Worm (Caenorhabditis elegans) whole organism, dauer: ENCODE results near the gene srr-1.

Source experiments
- unc-62 ChIP-seq: sonication (generic microtip); optimal IDR thresholded peaks from 2 replicates; lab custom pipeline; 2017; ENCODE audit warnings: missing biosample characterization, missing genetic modification reagents, missing genetic modification characterization

srr-1 gene

DNA sequence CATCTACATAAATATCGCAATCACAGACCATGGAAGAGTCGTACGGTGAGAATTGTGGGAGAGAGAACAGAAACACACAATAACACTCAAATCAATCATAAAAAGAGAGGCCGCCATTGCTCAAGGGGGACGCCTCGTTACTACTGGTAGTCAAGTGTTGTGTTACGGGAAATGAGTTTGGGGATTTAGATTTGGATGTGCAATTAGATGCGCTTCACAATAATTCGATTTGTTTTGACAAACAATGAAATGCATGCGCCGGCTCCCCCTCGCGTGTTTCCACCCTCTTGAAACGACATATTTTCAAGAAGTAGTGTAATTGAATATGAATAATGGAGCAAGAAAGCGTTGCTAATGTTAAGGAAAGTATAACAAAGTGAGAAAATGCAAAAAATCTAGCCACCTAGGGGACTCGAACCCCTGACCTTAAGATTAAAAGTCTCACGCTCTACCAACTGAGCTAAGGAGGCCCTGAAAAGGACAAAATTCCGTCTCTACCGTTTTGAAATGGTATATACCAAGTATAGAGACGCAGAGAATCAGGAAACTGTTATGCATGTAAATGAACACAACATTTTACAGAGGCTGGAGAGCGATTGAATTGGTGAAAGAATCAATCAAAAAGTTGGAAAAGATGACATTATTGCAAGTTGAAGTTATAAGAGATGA is 26.8 kb downstream of the srr-1 start:
- no peak for TF ChIP-seq unc-62 (GFP tag; lab: Kevin White, UChicago)

DNA sequence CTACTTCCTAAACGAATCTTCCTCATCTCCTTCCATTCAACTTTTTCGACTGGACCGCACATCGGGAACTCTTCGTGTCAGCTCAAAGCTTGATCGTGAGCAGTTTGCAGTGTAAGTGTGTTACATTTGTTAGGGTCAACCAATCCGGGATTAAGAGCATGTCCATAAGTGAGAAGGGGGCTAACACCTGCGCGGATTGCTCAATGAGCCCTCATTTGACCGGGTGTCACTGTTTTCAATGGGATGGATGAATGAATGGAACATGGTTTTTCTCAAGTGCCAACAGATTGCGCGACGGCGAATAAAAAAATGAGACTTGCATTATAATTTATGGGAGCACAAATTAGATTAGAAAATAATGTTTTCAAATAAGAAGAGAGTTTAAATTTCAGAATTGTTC is 28.3 kb downstream of the srr-1 start:
- TF ChIP-seq unc-62 (GFP tag; lab: Kevin White, UChicago), result no peak

DNA sequence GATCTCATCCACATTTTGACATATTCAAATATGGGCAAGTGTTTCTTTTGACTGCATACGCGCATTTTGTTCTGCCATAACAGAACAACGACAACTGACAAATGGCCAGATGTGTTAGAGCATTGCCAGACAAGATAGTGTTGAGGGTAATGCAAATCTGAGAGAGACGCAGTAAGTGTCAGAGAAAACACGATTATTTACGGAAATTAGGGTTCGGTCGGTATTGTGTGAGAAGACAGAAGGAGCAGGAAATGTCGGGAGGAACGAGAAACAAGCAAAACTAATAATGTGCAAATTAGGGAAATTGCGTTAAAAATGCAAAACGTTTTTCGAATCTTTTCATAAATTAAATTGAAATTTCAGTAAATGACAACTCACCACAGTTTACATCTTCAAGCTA is 29.0 kb downstream of the srr-1 start:
- TF ChIP-seq unc-62 (GFP tag; lab: Kevin White, UChicago), result no peak

DNA sequence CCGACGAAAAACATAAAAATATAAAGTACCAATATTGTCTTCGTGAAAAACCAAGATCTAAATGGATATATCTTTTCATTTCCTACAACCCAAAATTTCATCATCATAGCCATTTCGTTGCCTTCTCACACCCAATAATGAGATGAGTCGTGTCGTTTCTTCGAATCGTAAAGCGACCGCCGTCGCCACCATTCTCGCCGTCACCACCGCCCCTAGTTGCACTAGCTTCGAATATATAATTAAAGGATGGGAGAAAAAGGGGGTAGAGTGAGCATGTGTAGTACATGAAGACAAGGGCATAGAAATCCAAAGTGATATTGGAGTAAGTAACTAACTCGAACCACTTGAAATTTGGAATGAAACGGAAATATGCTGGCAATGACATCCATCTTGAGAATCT is 31.3 kb downstream of the srr-1 start:
- no peak for TF ChIP-seq unc-62 (GFP tag; lab: Kevin White, UChicago)

DNA sequence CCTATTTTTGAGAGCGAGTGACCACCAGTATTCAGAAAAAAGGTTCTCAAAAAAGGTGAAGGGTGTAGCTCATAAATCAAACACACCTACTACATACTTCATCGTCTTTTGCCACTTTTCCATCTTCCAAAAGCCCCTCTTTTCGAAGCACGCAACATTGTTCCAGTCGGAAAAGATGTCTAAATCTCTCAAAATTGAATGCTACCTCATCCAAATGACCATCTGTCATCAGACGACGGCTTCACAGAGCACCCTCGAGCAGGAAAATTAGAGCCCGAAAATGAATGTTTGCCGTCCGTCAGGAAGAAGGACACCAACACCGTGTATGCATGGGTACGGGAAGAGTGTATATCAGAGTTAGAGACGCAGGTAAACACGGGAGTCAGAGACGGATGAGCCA is 32.0 kb downstream of the srr-1 start:
- TF ChIP-seq unc-62 (GFP tag; lab: Kevin White, UChicago), result no peak

DNA sequence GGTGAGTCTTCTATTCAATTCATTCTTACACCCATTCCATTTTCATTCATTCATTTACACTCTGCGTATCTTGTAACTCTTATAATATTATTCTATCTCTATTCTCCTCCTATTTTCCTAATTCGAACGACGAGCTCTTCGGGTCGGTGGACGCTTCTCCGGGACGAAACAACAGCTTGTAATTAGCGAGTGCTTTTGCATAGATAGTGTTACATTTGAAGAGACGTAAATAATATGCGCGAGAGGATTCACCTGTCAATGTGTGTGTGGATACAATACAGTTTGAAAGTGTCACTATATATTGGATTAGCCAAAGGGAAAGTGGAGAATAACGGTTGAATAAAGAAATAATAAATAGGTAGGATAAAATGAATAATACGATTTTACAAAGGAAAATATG is 32.9 kb downstream of the srr-1 start:
- no peak for TF ChIP-seq unc-62 (GFP tag; lab: Kevin White, UChicago)

DNA sequence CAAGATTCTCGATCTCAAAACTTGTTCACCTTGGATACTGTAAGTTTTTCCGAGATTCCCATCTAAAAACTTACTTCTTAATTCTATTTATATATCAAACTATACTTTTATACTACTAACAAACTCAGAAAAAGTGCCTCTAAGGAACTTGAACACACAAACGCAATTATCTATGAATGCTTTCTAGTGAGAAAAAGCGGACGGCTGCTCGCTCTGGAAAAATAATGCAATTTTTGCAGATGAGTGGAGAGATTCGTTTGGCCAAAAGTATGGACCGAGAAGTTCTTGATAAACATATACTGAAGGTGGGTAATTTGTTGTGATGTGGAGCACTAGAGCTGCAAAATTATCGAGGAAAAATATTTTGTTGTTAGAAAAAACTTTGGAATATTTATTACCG is 33.5 kb downstream of the srr-1 start:
- TF ChIP-seq unc-62 (GFP tag; lab: Kevin White, UChicago), result no peak

DNA sequence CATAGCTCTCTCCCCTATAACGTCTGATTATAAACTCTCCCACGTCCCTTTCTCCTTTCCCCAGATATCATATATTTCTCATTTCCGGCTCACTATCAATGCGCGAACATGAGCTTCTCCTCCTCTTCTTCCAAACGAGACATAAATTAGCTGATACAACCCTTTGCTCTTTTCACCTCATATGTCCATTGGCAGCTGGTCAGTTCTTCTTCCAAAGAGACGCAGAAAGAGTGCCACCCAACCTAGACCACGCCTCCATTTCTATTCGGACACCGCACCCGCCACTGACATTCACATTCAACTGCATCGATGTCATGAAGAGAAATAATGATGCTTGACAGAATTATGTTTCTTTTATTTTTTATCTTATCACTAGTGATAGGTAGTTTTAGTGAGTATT is 34.8 kb downstream of the srr-1 start, which contains the start of gene fmi-1:
Gene fmi-1, plus strand, starts transcription at position 301 of the 400 bp plus-strand sequence.
- TF ChIP-seq unc-62 (GFP tag; lab: Kevin White, UChicago), result no peak

DNA sequence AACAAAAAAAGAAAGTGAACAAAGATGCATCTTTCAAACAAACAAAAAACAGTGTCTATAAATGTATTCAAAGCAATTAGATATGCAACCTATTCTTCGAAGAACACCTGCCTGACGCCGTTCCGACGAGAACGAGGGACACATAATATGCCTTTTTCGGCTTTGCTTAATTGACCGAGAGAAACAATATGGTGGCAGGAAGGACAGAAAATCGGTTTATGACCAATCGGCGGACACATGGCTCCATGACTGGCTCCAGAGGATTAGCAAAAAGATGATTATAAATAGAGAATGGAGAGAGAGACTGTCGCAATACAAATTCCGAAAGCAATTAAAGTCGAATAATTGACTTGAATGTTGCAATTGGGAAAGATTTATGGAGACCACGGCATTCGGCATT is 35.3 kb downstream of the srr-1 start:
- TF ChIP-seq unc-62 (GFP tag; lab: Kevin White, UChicago), result no peak

DNA sequence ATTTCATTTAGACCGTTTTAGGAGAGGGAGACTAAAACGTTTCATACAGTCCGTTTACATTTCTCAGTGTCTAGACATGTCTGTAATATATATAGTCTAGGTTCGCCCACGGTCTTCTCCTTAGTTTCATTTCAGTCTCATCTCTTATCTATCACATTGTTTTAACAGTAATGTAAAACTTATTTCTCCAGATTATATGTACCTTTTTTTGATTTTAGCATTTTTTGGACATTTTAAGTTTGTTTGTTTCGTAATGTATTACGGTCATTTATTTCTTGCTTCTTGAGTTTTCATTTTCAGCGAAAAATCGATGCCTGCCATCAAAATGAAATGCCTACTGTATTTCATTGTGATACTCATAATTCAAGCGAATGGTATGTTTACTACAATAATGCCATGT is 39.7 kb downstream of the srr-1 start, which contains the start of gene F15B9.6:
Gene F15B9.6, plus strand, starts transcription at position 301 of the 400 bp plus-strand sequence.
- no peak for TF ChIP-seq unc-62 (GFP tag; lab: Kevin White, UChicago)

DNA sequence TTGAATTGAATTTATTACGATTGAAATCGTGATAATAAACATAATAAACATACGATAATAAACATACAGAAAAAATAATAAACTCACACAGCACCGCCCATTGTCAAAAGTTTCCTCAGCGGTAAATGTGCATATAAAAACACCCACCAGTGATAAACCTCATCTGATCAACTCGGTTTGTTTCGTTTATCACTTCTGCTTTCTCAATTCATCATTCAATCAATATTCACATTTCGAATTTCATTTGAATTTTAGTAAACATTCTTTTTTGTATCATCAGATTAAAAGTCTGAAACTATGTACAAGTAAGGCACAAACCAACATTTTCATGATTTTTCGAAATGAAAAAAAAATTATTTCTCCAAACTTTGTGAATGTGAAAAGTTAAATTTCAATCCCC is 40.4 kb downstream of the srr-1 start, which contains the start of gene try-10:
Gene try-10, minus strand, starts transcription at position 101 of the 400 bp plus-strand sequence.
- no peak for TF ChIP-seq unc-62 (GFP tag; lab: Kevin White, UChicago)

DNA sequence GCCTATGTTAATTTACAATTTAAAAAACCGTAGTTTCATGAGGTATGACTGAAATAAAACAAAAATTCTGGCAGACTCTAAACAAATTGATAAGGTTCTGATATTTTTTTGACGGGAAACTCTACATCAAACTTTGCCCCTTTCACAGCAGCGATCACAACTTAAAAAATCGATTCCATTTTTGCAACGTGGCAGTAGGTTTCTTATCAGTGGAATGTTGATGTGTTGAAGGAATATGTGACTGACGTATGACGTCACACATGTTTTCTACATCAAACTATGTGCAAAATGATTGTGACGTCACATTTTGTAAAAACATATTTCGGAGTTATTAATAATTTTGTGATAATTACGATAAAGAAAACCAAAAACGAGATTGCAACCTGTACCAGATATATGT is 41.6 kb downstream of the srr-1 start:
- TF ChIP-seq unc-62 (GFP tag; lab: Kevin White, UChicago), result no peak

DNA sequence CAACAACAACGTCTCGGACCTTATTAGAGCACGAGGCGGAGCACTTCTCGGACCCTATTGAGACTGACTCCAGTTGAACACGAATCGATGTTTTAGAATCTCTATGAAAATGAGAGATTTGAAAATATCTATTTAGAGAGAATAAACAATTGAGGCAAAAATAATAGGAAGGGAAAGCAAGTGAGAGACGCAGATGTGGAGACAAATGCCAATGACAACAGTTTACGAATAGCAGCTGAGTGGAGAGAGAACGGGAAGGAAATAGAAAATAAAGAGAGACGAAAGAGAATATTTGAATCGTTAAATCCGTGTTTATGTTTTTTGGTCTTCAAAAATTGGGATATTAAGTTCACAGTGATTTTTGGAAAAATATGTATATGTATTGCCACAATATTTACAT is 43.7 kb downstream of the srr-1 start:
- TF ChIP-seq unc-62 (GFP tag; lab: Kevin White, UChicago), result no peak

DNA sequence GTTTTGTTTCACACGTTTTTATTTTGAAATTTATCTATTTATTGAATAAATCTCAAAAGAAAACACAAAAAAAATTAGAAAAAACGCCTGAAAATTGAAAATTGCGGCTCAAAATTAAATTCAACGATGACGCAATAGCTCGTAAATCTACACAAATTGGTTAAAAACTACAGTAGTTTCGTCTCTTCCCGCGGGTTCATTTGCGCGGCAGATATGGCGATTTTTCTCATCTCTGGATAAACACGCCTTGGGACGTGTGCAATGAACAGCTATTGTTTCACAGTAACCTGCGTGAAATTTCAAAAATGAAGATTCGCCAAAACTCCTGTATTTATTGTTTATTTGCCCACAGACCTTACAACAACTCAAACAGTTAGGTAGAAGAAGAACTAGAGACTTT is 44.3 kb downstream of the srr-1 start:
- no peak for TF ChIP-seq unc-62 (GFP tag; lab: Kevin White, UChicago)

DNA sequence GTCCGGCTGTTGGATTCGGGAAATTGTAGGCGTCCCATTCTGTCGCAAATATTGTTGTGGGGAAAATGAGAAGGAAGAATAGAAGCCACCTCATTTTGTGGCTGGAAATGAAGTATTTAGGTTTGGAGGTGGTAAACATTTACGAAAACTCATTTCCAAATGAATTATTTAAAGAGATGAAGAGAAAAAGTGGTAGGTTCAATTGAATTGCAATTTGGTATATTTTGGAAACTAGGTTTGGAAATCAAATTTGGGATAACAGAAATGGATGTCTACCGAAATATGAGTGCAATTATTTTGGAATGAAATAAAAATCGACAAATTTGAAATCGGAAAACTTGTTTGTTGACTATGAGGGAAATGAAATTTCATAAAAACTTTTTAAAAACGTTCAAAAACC is 44.7 kb downstream of the srr-1 start, which contains the start of gene F15B9.10:
Gene F15B9.10, minus strand, starts transcription at position 101 of the 400 bp plus-strand sequence.
- no peak for TF ChIP-seq unc-62 (GFP tag; lab: Kevin White, UChicago)

DNA sequence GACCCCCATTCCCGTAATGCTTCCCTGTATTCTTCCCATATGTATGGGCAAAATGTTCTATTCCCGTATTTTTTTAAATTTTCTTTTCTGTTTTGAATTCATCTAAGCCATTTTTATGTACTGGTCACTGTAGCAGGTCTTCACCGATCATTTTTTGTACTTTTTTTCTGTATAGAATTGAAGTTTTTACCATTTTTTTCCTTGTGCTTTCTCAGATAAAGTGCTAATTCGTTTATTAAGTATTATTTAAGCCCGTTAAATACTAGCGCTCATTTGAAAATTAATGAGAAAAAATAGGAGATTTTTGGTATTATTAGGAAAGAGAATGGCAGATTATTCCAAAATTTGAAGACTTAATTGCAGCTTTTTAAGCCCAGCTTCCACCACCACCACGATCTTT is 46.8 kb downstream of the srr-1 start:
- TF ChIP-seq unc-62 (GFP tag; lab: Kevin White, UChicago), result no peak

DNA sequence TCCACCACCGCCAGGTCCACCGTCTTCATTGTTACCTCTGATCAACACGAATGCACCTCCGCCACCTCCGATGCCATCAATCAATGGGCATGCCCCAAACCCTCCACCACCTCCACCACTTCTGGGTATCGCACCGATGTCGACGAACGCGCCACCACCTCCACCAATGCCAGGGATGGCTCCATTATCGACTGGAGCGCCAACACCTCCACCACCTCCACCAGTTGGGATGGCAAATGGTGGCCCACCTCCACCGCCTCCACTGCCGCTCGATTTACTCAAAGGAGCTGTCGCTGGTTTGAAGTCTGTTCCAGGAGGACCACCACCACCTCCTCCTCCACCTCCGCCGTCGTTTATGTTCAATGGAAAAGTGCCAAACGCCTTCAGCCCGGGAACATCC is 49.2 kb downstream of the srr-1 start:
- no peak for TF ChIP-seq unc-62 (GFP tag; lab: Kevin White, UChicago)
